Fruit fly (Drosophila melanogaster) whole organism, embryonic: ENCODE measurements around the gene CG7362.
A peak's percentile ranks its signal among the peaks of the same experiment; 100 is the strongest.

Source experiments
- CG11398 ChIP-seq: fragments of 200-800 bp; sonication (Bioruptor generic); optimal IDR thresholded peaks from 2 replicates; lab custom pipeline; 2016; ENCODE audit warnings: missing biosample characterization, missing genetic modification characterization
- CG15269 ChIP-seq: fragments of 200-800 bp; sonication (Bioruptor generic); optimal IDR thresholded peaks from 2 replicates; lab custom pipeline; 2018; ENCODE audit warnings: missing biosample characterization, mild to moderate bottlenecking, missing genetic modification characterization, moderate library complexity
- CG15601 ChIP-seq: fragments of 200-800 bp; sonication (Bioruptor generic); optimal IDR thresholded peaks from 3 replicates; lab custom pipeline; 2019; ENCODE audit warnings: missing biosample characterization, mild to moderate bottlenecking, missing genetic modification characterization, moderate library complexity
- CG1603 ChIP-seq: fragments of 200-800 bp; sonication (Bioruptor generic); optimal IDR thresholded peaks from 2 replicates; lab custom pipeline; 2019; ENCODE audit warnings: missing biosample characterization, mild to moderate bottlenecking, missing genetic modification characterization, moderate library complexity
- CG17186 ChIP-seq: fragments of 200-800 bp; sonication (Bioruptor generic); optimal IDR thresholded peaks from 3 replicates; lab custom pipeline; 2017; ENCODE audit warnings: missing biosample characterization, missing genetic modification reagents, missing genetic modification characterization
- CG17385 ChIP-seq: fragments of 200-800 bp; sonication (Bioruptor generic); optimal IDR thresholded peaks from 3 replicates; lab custom pipeline; 2018; ENCODE audit warnings: missing biosample characterization, mild to moderate bottlenecking, missing genetic modification characterization
- CG18011 ChIP-seq: fragments of 200-800 bp; sonication (Bioruptor generic); optimal IDR thresholded peaks from 2 replicates; lab custom pipeline; 2017; ENCODE audit warnings: missing biosample characterization, missing genetic modification characterization, mild to moderate bottlenecking, moderate library complexity, missing genotype
- CG2116 ChIP-seq: fragments of 200-800 bp; sonication (Bioruptor generic); optimal IDR thresholded peaks from 3 replicates; lab custom pipeline; 2018; ENCODE audit warnings: missing biosample characterization, mild to moderate bottlenecking, missing genetic modification characterization
- CG2120 ChIP-seq: fragments of 200-800 bp; sonication (Bioruptor generic); optimal IDR thresholded peaks from 3 replicates; lab custom pipeline; 2016; ENCODE audit warnings: missing biosample characterization, missing genetic modification characterization
- CG4617 ChIP-seq: fragments of 200-800 bp; sonication (Bioruptor generic); optimal IDR thresholded peaks from 3 replicates; lab custom pipeline; 2016; ENCODE audit warnings: missing biosample characterization, missing genetic modification characterization, borderline replicate concordance
- CG6654 ChIP-seq: fragments of 200-800 bp; sonication (Bioruptor generic); optimal IDR thresholded peaks from 2 replicates; lab custom pipeline; 2017; ENCODE audit warnings: missing biosample characterization, mild to moderate bottlenecking, missing genetic modification characterization
- CG6813 ChIP-seq: fragments of 200-800 bp; sonication (Bioruptor generic); optimal IDR thresholded peaks from 2 replicates; lab custom pipeline; 2017; ENCODE audit warnings: missing biosample characterization, missing genetic modification characterization, mild to moderate bottlenecking, moderate library complexity, missing genetic modification reagents
- CG7271 ChIP-seq: fragments of 200-800 bp; sonication (Bioruptor generic); optimal IDR thresholded peaks from 2 replicates; lab custom pipeline; 2018; ENCODE audit warnings: missing biosample characterization, mild to moderate bottlenecking, missing genetic modification characterization, moderate library complexity
- CG7357 ChIP-seq: fragments of 200-800 bp; sonication (Bioruptor generic); IDR thresholded peaks from 3 replicates; pipeline ENCODE4 v1.3.6; 2022; ENCODE audit warnings: missing biosample characterization, missing genetic modification characterization
- CG7786 ChIP-seq: fragments of 200-800 bp; sonication (Bioruptor generic); optimal IDR thresholded peaks from 2 replicates; lab custom pipeline; 2016; ENCODE audit warnings: missing biosample characterization, missing genetic modification characterization
- CG9876 ChIP-seq: fragments of 200-800 bp; sonication (Bioruptor generic); optimal IDR thresholded peaks from 2 replicates; lab custom pipeline; 2016; ENCODE audit warnings: missing biosample characterization, missing genetic modification characterization
- E2f2 ChIP-seq: fragments of 200-800 bp; sonication (Bioruptor generic); IDR thresholded peaks from 2 replicates; pipeline ENCODE4 v1.3.6; 2022; ENCODE audit warnings: missing biosample characterization, missing genetic modification characterization
- HmgD ChIP-seq: fragments of 200-800 bp; sonication (Bioruptor generic); optimal IDR thresholded peaks from 3 replicates; lab custom pipeline; 2016; ENCODE audit warnings: missing biosample characterization, missing genetic modification characterization
- Hsf ChIP-seq: fragments of 200-800 bp; sonication (Bioruptor generic); optimal IDR thresholded peaks from 3 replicates; lab custom pipeline; 2016; ENCODE audit warnings: missing biosample characterization, missing genetic modification characterization
- Lpt ChIP-seq: fragments of >200 bp; optimal IDR thresholded peaks from 2 replicates; lab custom pipeline; 2018; ENCODE audit warnings: missing biosample characterization, missing genetic modification characterization
- Mes4 ChIP-seq: fragments of 200-800 bp; sonication (Bioruptor generic); optimal IDR thresholded peaks from 2 replicates; lab custom pipeline; 2016; ENCODE audit warnings: missing biosample characterization, missing genetic modification characterization
- Neu2 ChIP-seq: fragments of 200-800 bp; sonication (Bioruptor generic); optimal IDR thresholded peaks from 3 replicates; lab custom pipeline; 2016; ENCODE audit warnings: missing biosample characterization, missing genetic modification characterization, borderline replicate concordance
- Oaz ChIP-seq: fragments of 200-800 bp; sonication (Bioruptor generic); IDR thresholded peaks from 2 replicates; pipeline ENCODE4 v1.3.6; 2022; ENCODE audit warnings: missing biosample characterization, missing genetic modification characterization
- PHDP ChIP-seq: fragments of 200-800 bp; sonication (Bioruptor generic); optimal IDR thresholded peaks from 3 replicates; lab custom pipeline; 2018; ENCODE audit warnings: missing biosample characterization, mild to moderate bottlenecking, missing genetic modification characterization, moderate library complexity
- Ptx1 ChIP-seq: fragments of 200-800 bp; sonication (Bioruptor generic); IDR thresholded peaks from 2 replicates; pipeline ENCODE4 v1.3.6; 2022; ENCODE audit warnings: missing biosample characterization, missing genetic modification characterization
- Sry-β ChIP-seq: fragments of 200-800 bp; sonication (Bioruptor generic); optimal IDR thresholded peaks from 2 replicates; lab custom pipeline; 2018; ENCODE audit warnings: missing biosample characterization, mild to moderate bottlenecking, missing genetic modification characterization, moderate library complexity
- Xbp1 ChIP-seq: fragments of 200-800 bp; sonication (Bioruptor generic); optimal IDR thresholded peaks from 3 replicates; lab custom pipeline; 2016; ENCODE audit warnings: missing biosample characterization, mild to moderate bottlenecking, missing genetic modification characterization
- aop ChIP-seq: fragments of 200-800 bp; sonication (Bioruptor generic); IDR thresholded peaks from 2 replicates; pipeline ENCODE4 v1.3.6; 2022; ENCODE audit warnings: missing biosample characterization, missing genetic modification characterization
- bowl ChIP-seq: fragments of 200-800 bp; sonication (Bioruptor generic); IDR thresholded peaks from 2 replicates; pipeline ENCODE4 v1.3.6; 2022; ENCODE audit warnings: missing biosample characterization, missing genetic modification characterization
- corto ChIP-seq: fragments of 200-800 bp; sonication (Bioruptor generic); optimal IDR thresholded peaks from 2 replicates; lab custom pipeline; 2016; ENCODE audit warnings: missing biosample characterization, mild to moderate bottlenecking, missing genetic modification characterization, moderate library complexity
- danr ChIP-seq: fragments of 200-800 bp; sonication (Bioruptor generic); IDR thresholded peaks from 2 replicates; pipeline ENCODE4 v1.3.6; 2022; ENCODE audit warnings: missing biosample characterization, missing genetic modification characterization
- dimm ChIP-seq: fragments of 200-800 bp; sonication (Bioruptor generic); IDR thresholded peaks from 2 replicates; pipeline ENCODE4 v1.3.6; 2022; ENCODE audit warnings: missing biosample characterization, missing genetic modification characterization
- eve ChIP-seq, 2 experiments: fragments of >200 bp; optimal IDR thresholded peaks; 2 replicates each; lab custom pipeline; 2017; ENCODE audit warnings: missing biosample characterization in 2 of 2, missing genetic modification characterization in 2 of 2
- exex ChIP-seq: fragments of 200-800 bp; sonication (Bioruptor generic); optimal IDR thresholded peaks from 4 replicates; lab custom pipeline; 2018; ENCODE audit warnings: missing biosample characterization, mild to moderate bottlenecking, missing genetic modification characterization, moderate library complexity
- eyg ChIP-seq: fragments of 200-800 bp; sonication (Bioruptor generic); optimal IDR thresholded peaks from 3 replicates; lab custom pipeline; 2016; ENCODE audit warnings: missing biosample characterization, missing genetic modification characterization
- grau ChIP-seq: fragments of 200-800 bp; optimal IDR thresholded peaks from 3 replicates; lab custom pipeline; 2019; ENCODE audit warnings: missing biosample characterization, mild to moderate bottlenecking, missing genetic modification characterization, moderate library complexity
- lbe ChIP-seq: fragments of 200-800 bp; sonication (Bioruptor generic); optimal IDR thresholded peaks from 2 replicates; lab custom pipeline; 2016; ENCODE audit warnings: missing biosample characterization, mild to moderate bottlenecking, missing genetic modification characterization
- lilli ChIP-seq: fragments of 200-800 bp; sonication (Bioruptor generic); optimal IDR thresholded peaks from 3 replicates; lab custom pipeline; 2016; ENCODE audit warnings: missing biosample characterization, missing genetic modification characterization
- luna ChIP-seq: fragments of 200-800 bp; sonication (Bioruptor generic); optimal IDR thresholded peaks from 2 replicates; lab custom pipeline; 2016; ENCODE audit warnings: missing biosample characterization, missing genetic modification characterization
- mirr ChIP-seq: fragments of 200-800 bp; sonication (Bioruptor generic); optimal IDR thresholded peaks from 3 replicates; lab custom pipeline; 2018; ENCODE audit warnings: missing biosample characterization, mild to moderate bottlenecking, missing genetic modification characterization
- peb ChIP-seq: fragments of 200-800 bp; sonication (Bioruptor generic); IDR thresholded peaks from 2 replicates; pipeline ENCODE4 v1.3.6; 2022; ENCODE audit warnings: missing biosample characterization, missing genetic modification characterization
- prd ChIP-seq, 3 experiments: fragments of >200 bp in 2 of 3; fragments of 200-800 bp in 1 of 3; sonication (Bioruptor generic) in 1 of 3; optimal IDR thresholded peaks in 2 of 3; IDR thresholded peaks in 1 of 3; 2 replicates in 2 of 3; 3 replicates in 1 of 3; pipeline versions ENCODE4 v1.3.6 to Lab custom; 2017 to 2022; ENCODE audit warnings: missing biosample characterization in 1 of 3, missing genetic modification characterization in 1 of 3
- sd ChIP-seq: fragments of 200-800 bp; sonication (Bioruptor generic); optimal IDR thresholded peaks from 3 replicates; lab custom pipeline; 2018; ENCODE audit warnings: missing biosample characterization, mild to moderate bottlenecking, missing genetic modification characterization, moderate library complexity
- sens ChIP-seq: fragments of 200-800 bp; sonication (Bioruptor generic); peaks from one replicate; lab custom pipeline; 2016; ENCODE audit warnings: missing biosample characterization, missing genetic modification characterization
- sens-2 ChIP-seq: fragments of 200-800 bp; sonication (Bioruptor generic); IDR thresholded peaks from 2 replicates; pipeline ENCODE4 v1.3.6; 2022; ENCODE audit warnings: missing biosample characterization, missing genetic modification characterization
- sima ChIP-seq: fragments of 200-800 bp; sonication (Bioruptor generic); optimal IDR thresholded peaks from 2 replicates; lab custom pipeline; 2016; ENCODE audit warnings: missing biosample characterization, missing genetic modification characterization
- so ChIP-seq: fragments of 200-800 bp; sonication (Bioruptor generic); IDR thresholded peaks from 3 replicates; pipeline ENCODE4 v1.3.6; 2022; ENCODE audit warnings: missing biosample characterization, missing genetic modification characterization
- sqz ChIP-seq: fragments of 200-800 bp; sonication (Bioruptor generic); optimal IDR thresholded peaks from 3 replicates; lab custom pipeline; 2018; ENCODE audit warnings: missing biosample characterization, mild to moderate bottlenecking, missing genetic modification characterization
- tin ChIP-seq: fragments of 200-800 bp; sonication (Bioruptor generic); optimal IDR thresholded peaks from 3 replicates; lab custom pipeline; 2016; ENCODE audit warnings: missing biosample characterization, missing genetic modification characterization
- tx ChIP-seq: fragments of 200-800 bp; sonication (Bioruptor generic); optimal IDR thresholded peaks from 2 replicates; lab custom pipeline; 2016; ENCODE audit warnings: missing biosample characterization, missing genetic modification characterization
- vvl ChIP-seq: fragments of 200-800 bp; sonication (Bioruptor generic); IDR thresholded peaks from 2 replicates; pipeline ENCODE4 v1.3.6; 2022; ENCODE audit warnings: missing biosample characterization, missing genetic modification characterization

Gene CG7362

DNA sequence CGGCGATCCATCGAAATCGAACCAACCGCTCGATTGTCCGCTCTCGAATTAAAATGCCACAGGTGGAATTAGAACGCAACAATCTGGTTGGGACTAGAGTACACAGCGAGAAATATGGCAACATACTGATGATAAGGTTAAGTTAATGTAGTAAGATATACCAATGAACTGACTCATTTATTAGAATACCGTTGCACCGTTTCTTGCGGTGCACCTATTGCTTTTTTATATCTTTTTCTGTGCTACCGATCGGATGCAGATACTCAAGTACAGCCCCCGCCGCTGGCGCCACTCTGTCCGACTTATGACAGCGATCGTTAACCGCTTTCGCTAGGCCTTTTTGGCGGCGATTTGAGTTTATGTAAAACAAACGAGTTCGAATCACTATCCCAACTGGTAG is 34.1 kb downstream of the CG7362 start (continued):
- TF ChIP-seq CG6654 (no peak), PHDP (peak; percentile 13), lilli (GFP tag; lab: Kevin White, UChicago) (no peak), grau (peak; percentile 28), CG9876 (GFP tag; lab: Kevin White, UChicago) (no peak), CG2116 (GFP tag; lab: Kevin White, UChicago) (no peak), CG11398 (GFP tag; lab: Kevin White, UChicago) (no peak), aop (GFP tag; lab: Robert Waterston, UW) (no peak), tx (GFP tag; lab: Kevin White, UChicago) (no peak), bowl (no peak), Oaz (GFP tag; lab: Robert Waterston, UW) (no peak), eyg (GFP tag; lab: Kevin White, UChicago) (no peak), Neu2 (GFP tag; lab: Kevin White, UChicago) (no peak), HmgD (GFP tag; lab: Kevin White, UChicago) (no peak), so (GFP tag; lab: Robert Waterston, UW) (0 out of 3 replicates have a peak, but pooled peaks have one; percentile 15), sens-2 (GFP tag; lab: Robert Waterston, UW) (0 out of 2 replicates have a peak, but pooled peaks have one; percentile 35), peb (no peak), eve (GFP tag; optimal IDR thresholded peaks at IDR 0.05; lab: Kevin White, UChicago) (no peak), sd (no peak), Sry-β (GFP tag; lab: Kevin White, UChicago) (no peak), CG18011 (GFP tag; lab: Kevin White, UChicago) (no peak), luna (no peak), E2f2 (GFP tag; lab: Robert Waterston, UW) (peak; percentile 20; the same call in 1 of the 2 replicates), lbe (GFP tag; lab: Kevin White, UChicago) (no peak), CG7271 (no peak), Mes4 (no peak), CG6813 (no peak), dimm (no peak), danr (GFP tag; lab: Robert Waterston, UW) (no peak), sima (GFP tag; lab: Kevin White, UChicago) (no peak), sens (GFP tag; lab: Kevin White, UChicago) (peak; percentile 85), mirr (no peak), vvl (GFP tag; lab: Robert Waterston, UW) (peak; percentile 31; the same call in 1 of the 2 replicates), Lpt (GFP tag; lab: Kevin White, UChicago) (no peak), exex (tag; lab: Kevin White, UChicago) (no peak), Hsf (GFP tag; lab: Kevin White, UChicago) (peak; percentile 33), CG7357 (GFP tag; lab: Robert Waterston, UW) (no peak), CG15601 (tag; lab: Kevin White, UChicago) (no peak), CG7786 (GFP tag; lab: Kevin White, UChicago) (no peak), Ptx1 (peak; percentile 41; the same call in 1 of the 2 replicates), CG17186 (GFP tag; lab: Kevin White, UChicago) (no peak), Xbp1 (GFP tag; lab: Kevin White, UChicago) (peak; percentile 42), sqz (GFP tag; lab: Kevin White, UChicago) (no peak), CG4617 (GFP tag; lab: Kevin White, UChicago) (no peak), prd (optimal IDR thresholded peaks at IDR 0.05; lab: Kevin White, UChicago) (no peak), prd (GFP tag; IDR thresholded peaks at IDR 0.05; lab: Robert Waterston, UW) (peak; percentile 30; the same call in 1 of the 3 replicates), CG17385 (GFP tag; lab: Kevin White, UChicago) (peak; percentile 2), corto (GFP tag; lab: Kevin White, UChicago) (no peak), tin (GFP tag; lab: Kevin White, UChicago) (no peak), CG1603 (peak; percentile 14), CG15269 (tag; lab: Kevin White, UChicago) (peak; percentile 8), CG2120 (GFP tag; lab: Kevin White, UChicago) (peak; percentile 1)
